Fruit fly (Drosophila melanogaster) whole organism, prepupa: ENCODE data around the gene CG32107.

Experiments used
- Blimp-1 ChIP-seq: fragments of 200-800 bp; sonication (Bioruptor generic); optimal IDR thresholded peaks from 3 replicates; lab custom pipeline; 2017; ENCODE audit warnings: missing biosample characterization, missing genetic modification characterization, mild to moderate bottlenecking, moderate library complexity, missing genetic modification reagents
- CG10669 ChIP-seq: fragments of 200-800 bp; sonication (Bioruptor generic); optimal IDR thresholded peaks from 3 replicates; lab custom pipeline; 2018; ENCODE audit warnings: missing biosample characterization, mild to moderate bottlenecking, missing genetic modification characterization, moderate library complexity
- CG11294 ChIP-seq: fragments of 200-800 bp; sonication (Bioruptor generic); IDR thresholded peaks from 2 replicates; pipeline ENCODE4 v1.3.6; 2022; ENCODE audit warnings: missing biosample characterization, missing genetic modification characterization
- CG11762 ChIP-seq: fragments of 200-800 bp; sonication (Bioruptor generic); optimal IDR thresholded peaks from 3 replicates; lab custom pipeline; 2016; ENCODE audit warnings: missing biosample characterization, missing genetic modification characterization; ENCODE audit not compliant: insufficient read depth
- CG11902 ChIP-seq: fragments of 200-800 bp; sonication (Bioruptor generic); optimal IDR thresholded peaks from 3 replicates; lab custom pipeline; 2016; ENCODE audit warnings: missing biosample characterization, missing genetic modification characterization
- CG15336 ChIP-seq: fragments of 200-800 bp; sonication (Bioruptor generic); IDR thresholded peaks from 2 replicates; pipeline ENCODE4 v1.3.6; 2022; ENCODE audit warnings: missing biosample characterization, missing genetic modification characterization
- CG1621 ChIP-seq: fragments of 200-800 bp; sonication (Bioruptor generic); optimal IDR thresholded peaks from 3 replicates; lab custom pipeline; 2018; ENCODE audit warnings: missing biosample characterization, mild to moderate bottlenecking, missing genetic modification characterization
- CG3032 ChIP-seq: fragments of 200-800 bp; optimal IDR thresholded peaks from 2 replicates; lab custom pipeline; 2019; ENCODE audit warnings: missing biosample characterization, mild to moderate bottlenecking, missing genetic modification characterization, moderate library complexity
- CG31627 ChIP-seq: fragments of 200-800 bp; sonication (Bioruptor generic); optimal IDR thresholded peaks from 3 replicates; lab custom pipeline; 2016; ENCODE audit warnings: missing biosample characterization, missing genetic modification characterization
- CG34406 ChIP-seq: fragments of 200-800 bp; sonication (Bioruptor generic); optimal IDR thresholded peaks from 3 replicates; lab custom pipeline; 2016; ENCODE audit warnings: missing biosample characterization, missing genetic modification characterization
- CG3919 ChIP-seq: fragments of 200-800 bp; sonication (Bioruptor generic); optimal IDR thresholded peaks from 3 replicates; lab custom pipeline; 2016; ENCODE audit warnings: missing biosample characterization, missing genetic modification characterization
- CG4318 ChIP-seq: fragments of 200-800 bp; sonication (Bioruptor generic); optimal IDR thresholded peaks from 3 replicates; lab custom pipeline; 2017; ENCODE audit warnings: missing biosample characterization, mild to moderate bottlenecking, missing genetic modification characterization
- CG6163 ChIP-seq: fragments of 200-800 bp; sonication (Bioruptor generic); IDR thresholded peaks from 3 replicates; pipeline ENCODE4 v1.3.6; 2022; ENCODE audit warnings: missing biosample characterization, missing genetic modification characterization
- CG6792 ChIP-seq: fragments of 200-800 bp; sonication (Bioruptor generic); optimal IDR thresholded peaks from 3 replicates; lab custom pipeline; 2016; ENCODE audit warnings: missing biosample characterization, missing genetic modification characterization
- CG6808 ChIP-seq: fragments of 200-800 bp; sonication (Bioruptor generic); optimal IDR thresholded peaks from 3 replicates; lab custom pipeline; 2017; ENCODE audit warnings: missing biosample characterization, missing genetic modification characterization, mild to moderate bottlenecking, moderate library complexity, missing genetic modification reagents
- CG6854 ChIP-seq: fragments of 200-800 bp; sonication (Bioruptor generic); optimal IDR thresholded peaks from 2 replicates; lab custom pipeline; 2017; ENCODE audit warnings: missing biosample characterization, mild to moderate bottlenecking, missing genetic modification characterization
- CG7368 ChIP-seq: fragments of 200-800 bp; sonication (Bioruptor generic); optimal IDR thresholded peaks from 3 replicates; lab custom pipeline; 2016; ENCODE audit warnings: missing biosample characterization, missing genetic modification characterization
- CG8319 ChIP-seq: fragments of 200-800 bp; sonication (Bioruptor generic); optimal IDR thresholded peaks from 3 replicates; lab custom pipeline; 2016; ENCODE audit warnings: missing biosample characterization, missing genetic modification characterization
- CG8632 ChIP-seq: fragments of 200-800 bp; sonication (Bioruptor generic); optimal IDR thresholded peaks from 3 replicates; lab custom pipeline; 2016; ENCODE audit warnings: missing biosample characterization, missing genetic modification characterization
- CG9139 ChIP-seq: fragments of 200-800 bp; sonication (Bioruptor generic); optimal IDR thresholded peaks from 3 replicates; lab custom pipeline; 2017; ENCODE audit warnings: missing biosample characterization, mild to moderate bottlenecking, missing genetic modification characterization
- Eip78C ChIP-seq: fragments of 200-800 bp; sonication (Bioruptor generic); peaks from one replicate; lab custom pipeline; 2016; ENCODE audit warnings: missing biosample characterization, missing genetic modification characterization
- Eip93F ChIP-seq: fragments of 200-800 bp; sonication (Bioruptor generic); optimal IDR thresholded peaks from 2 replicates; lab custom pipeline; 2016; ENCODE audit warnings: missing biosample characterization, mild to moderate bottlenecking, missing genetic modification characterization
- Ets21C ChIP-seq: fragments of 200-800 bp; sonication (Bioruptor generic); optimal IDR thresholded peaks from 3 replicates; lab custom pipeline; 2016; ENCODE audit warnings: missing biosample characterization, missing genetic modification characterization
- Ets96B ChIP-seq: fragments of 200-800 bp; optimal IDR thresholded peaks from 2 replicates; lab custom pipeline; 2019; ENCODE audit warnings: missing biosample characterization, mild to moderate bottlenecking, missing genetic modification characterization, moderate library complexity
- Hr38 ChIP-seq: sonication (Bioruptor generic); optimal IDR thresholded peaks from 2 replicates; lab custom pipeline; 2016; ENCODE audit warnings: missing biosample characterization, missing genetic modification characterization
- Hr39 ChIP-seq: fragments of 200-800 bp; sonication (Bioruptor generic); optimal IDR thresholded peaks from 2 replicates; lab custom pipeline; 2016; ENCODE audit warnings: missing biosample characterization, missing genetic modification characterization
- Lpt ChIP-seq: fragments of 200-800 bp; sonication (Bioruptor generic); optimal IDR thresholded peaks from 3 replicates; lab custom pipeline; 2016; ENCODE audit warnings: missing biosample characterization, missing genetic modification characterization
- OdsH ChIP-seq: fragments of 200-800 bp; sonication (Bioruptor generic); optimal IDR thresholded peaks from 3 replicates; lab custom pipeline; 2016; ENCODE audit warnings: missing biosample characterization, missing genetic modification characterization
- Smox ChIP-seq: fragments of 200-800 bp; sonication (Bioruptor generic); optimal IDR thresholded peaks from 3 replicates; lab custom pipeline; 2016; ENCODE audit warnings: missing biosample characterization, missing genetic modification characterization
- Sox102F ChIP-seq: fragments of 200-800 bp; sonication (Bioruptor generic); optimal IDR thresholded peaks from 2 replicates; lab custom pipeline; 2016; ENCODE audit warnings: missing biosample characterization, mild to moderate bottlenecking, missing genetic modification characterization
- Sox14 ChIP-seq: fragments of 200-800 bp; sonication (Bioruptor generic); optimal IDR thresholded peaks from 3 replicates; lab custom pipeline; 2016; ENCODE audit warnings: missing biosample characterization, missing genetic modification characterization
- Sox15 ChIP-seq: fragments of 200-800 bp; sonication (Bioruptor generic); optimal IDR thresholded peaks from 3 replicates; lab custom pipeline; 2016; ENCODE audit warnings: missing biosample characterization, missing genetic modification characterization
- achi ChIP-seq: fragments of 200-800 bp; sonication (Bioruptor generic); optimal IDR thresholded peaks from 3 replicates; lab custom pipeline; 2016; ENCODE audit warnings: missing biosample characterization, missing genetic modification characterization
- cyc ChIP-seq: fragments of 200-800 bp; sonication (Bioruptor generic); optimal IDR thresholded peaks from 3 replicates; lab custom pipeline; 2016; ENCODE audit warnings: missing biosample characterization, missing genetic modification characterization
- dac ChIP-seq: fragments of 200-800 bp; sonication (Bioruptor generic); optimal IDR thresholded peaks from 2 replicates; lab custom pipeline; 2017; ENCODE audit warnings: missing biosample characterization, mild to moderate bottlenecking, missing genetic modification characterization
- fd85E ChIP-seq: fragments of 200-800 bp; sonication (Bioruptor generic); optimal IDR thresholded peaks from 3 replicates; lab custom pipeline; 2016; ENCODE audit warnings: missing biosample characterization, missing genetic modification characterization
- lz ChIP-seq: fragments of 200-800 bp; sonication (Bioruptor generic); optimal IDR thresholded peaks from 3 replicates; lab custom pipeline; 2016; ENCODE audit warnings: missing biosample characterization, missing genetic modification characterization
- net ChIP-seq: fragments of 200-800 bp; sonication (Bioruptor generic); optimal IDR thresholded peaks from 3 replicates; lab custom pipeline; 2016; ENCODE audit warnings: missing biosample characterization, missing genetic modification characterization
- pdm3 ChIP-seq: fragments of 200-800 bp; sonication (Bioruptor generic); optimal IDR thresholded peaks from 3 replicates; lab custom pipeline; 2016; ENCODE audit warnings: missing biosample characterization, missing genetic modification characterization
- salr ChIP-seq, 2 experiments: fragments of 200-800 bp; sonication (Bioruptor generic); optimal IDR thresholded peaks; 3 replicates each; lab custom pipeline; 2016 to 2018; ENCODE audit warnings: missing biosample characterization in 2 of 2, missing genetic modification characterization in 2 of 2, mild to moderate bottlenecking in 1 of 2
- spab ChIP-seq: fragments of 200-800 bp; sonication (Bioruptor generic); optimal IDR thresholded peaks from 2 replicates; lab custom pipeline; 2017; ENCODE audit warnings: missing biosample characterization, mild to moderate bottlenecking, missing genetic modification characterization, missing genetic modification reagents
- topi ChIP-seq: fragments of 200-800 bp; sonication (Bioruptor generic); optimal IDR thresholded peaks from 3 replicates; lab custom pipeline; 2016; ENCODE audit warnings: missing biosample characterization, missing genetic modification characterization
- vri ChIP-seq: fragments of 200-800 bp; sonication (Bioruptor generic); optimal IDR thresholded peaks from 3 replicates; lab custom pipeline; 2016; ENCODE audit warnings: missing biosample characterization, mild to moderate bottlenecking, missing genetic modification characterization

Gene CG32107

dm6 chr3L:12843056-12843799 lies 17.9 kb downstream of the CG32107 start, which contains the start of gene nebu (continued):
- TF ChIP-seq dac (GFP tag; lab: Kevin White, UChicago) (peak; percentile 90), CG10669 (GFP tag; lab: Kevin White, UChicago) (peak; percentile 97), Blimp-1 (GFP tag; lab: Kevin White, UChicago) (peak; percentile 95), CG11294 (GFP tag; lab: Robert Waterston, UW) (peak; percentile 97), CG3919 (peak; percentile 99), CG8632 (GFP tag; lab: Kevin White, UChicago) (peak; percentile 98), Hr39 (GFP tag; lab: Kevin White, UChicago) (peak; percentile 99), net (GFP tag; lab: Kevin White, UChicago) (peak; percentile 99), Sox14 (GFP tag; lab: Kevin White, UChicago) (peak; percentile 99), CG6808 (GFP tag; lab: Kevin White, UChicago) (peak; percentile 95), OdsH (peak; percentile 99), CG1621 (tag; lab: Kevin White, UChicago) (peak; percentile 97), achi (peak; percentile 98), pdm3 (GFP tag; lab: Kevin White, UChicago) (peak; percentile 98), CG9139 (GFP tag; lab: Kevin White, UChicago) (peak; percentile 91), Eip78C (GFP tag; lab: Kevin White, UChicago) (peak; percentile 100), CG6792 (GFP tag; lab: Kevin White, UChicago) (peak; percentile 99), CG15336 (GFP tag; lab: Robert Waterston, UW) (peak; percentile 97), Eip93F (peak; percentile 97), Ets96B (peak; percentile 97), CG34406 (GFP tag; lab: Kevin White, UChicago) (peak; percentile 99), spab (GFP tag; lab: Kevin White, UChicago) (peak; percentile 96), Lpt (GFP tag; lab: Kevin White, UChicago) (peak; percentile 96), CG4318 (GFP tag; lab: Kevin White, UChicago) (peak; percentile 95), Smox (GFP tag; lab: Kevin White, UChicago) (peak; percentile 99), Ets21C (GFP tag; lab: Kevin White, UChicago) (peak; percentile 99), Sox102F (peak; percentile 99), CG31627 (GFP tag; lab: Kevin White, UChicago) (peak; percentile 99), CG6163 (GFP tag; lab: Robert Waterston, UW) (peak; percentile 99), CG11902 (peak; percentile 98), lz (GFP tag; lab: Kevin White, UChicago) (peak; percentile 99), salr (GFP tag; optimal IDR thresholded peaks at IDR 0.05; lab: Kevin White, UChicago) (peak; percentile 95 to 96), CG6854 (GFP tag; lab: Kevin White, UChicago) (peak; percentile 98), topi (peak; percentile 99), CG7368 (peak; percentile 98), Hr38 (GFP tag; lab: Kevin White, UChicago) (peak; percentile 61), CG11762 (peak; percentile 98), Sox15 (peak; percentile 98), fd85E (GFP tag; lab: Kevin White, UChicago) (peak; percentile 96), vri (GFP tag; lab: Kevin White, UChicago) (peak; percentile 98), CG8319 (GFP tag; lab: Kevin White, UChicago) (peak; percentile 98)

- TF ChIP-seq CG11762 (no peak), CG3032 (tag; lab: Kevin White, UChicago) (no peak), CG1621 (tag; lab: Kevin White, UChicago) (no peak), Ets21C (GFP tag; lab: Kevin White, UChicago) (no peak), Eip93F (no peak), fd85E (GFP tag; lab: Kevin White, UChicago) (no peak), Ets96B (no peak), CG11294 (GFP tag; lab: Robert Waterston, UW) (no peak), cyc (GFP tag; lab: Kevin White, UChicago) (no peak)
These were observed 18.6 kb downstream of the CG32107 start for dm6 chr3L:12842532-12842931.
